Fruit fly (Drosophila melanogaster) whole organism, embryonic: ENCODE measurements around the gene CG33772.

Source experiments
- CG4282 ChIP-seq: fragments of 200-800 bp; sonication (Bioruptor generic); optimal IDR thresholded peaks from 2 replicates; lab custom pipeline; 2016; ENCODE audit warnings: missing biosample characterization, missing genetic modification characterization
- Sox102F ChIP-seq: fragments of 200-800 bp; sonication (Bioruptor generic); optimal IDR thresholded peaks from 2 replicates; lab custom pipeline; 2018; ENCODE audit warnings: missing biosample characterization, mild to moderate bottlenecking, missing genetic modification characterization, moderate library complexity

DNA sequence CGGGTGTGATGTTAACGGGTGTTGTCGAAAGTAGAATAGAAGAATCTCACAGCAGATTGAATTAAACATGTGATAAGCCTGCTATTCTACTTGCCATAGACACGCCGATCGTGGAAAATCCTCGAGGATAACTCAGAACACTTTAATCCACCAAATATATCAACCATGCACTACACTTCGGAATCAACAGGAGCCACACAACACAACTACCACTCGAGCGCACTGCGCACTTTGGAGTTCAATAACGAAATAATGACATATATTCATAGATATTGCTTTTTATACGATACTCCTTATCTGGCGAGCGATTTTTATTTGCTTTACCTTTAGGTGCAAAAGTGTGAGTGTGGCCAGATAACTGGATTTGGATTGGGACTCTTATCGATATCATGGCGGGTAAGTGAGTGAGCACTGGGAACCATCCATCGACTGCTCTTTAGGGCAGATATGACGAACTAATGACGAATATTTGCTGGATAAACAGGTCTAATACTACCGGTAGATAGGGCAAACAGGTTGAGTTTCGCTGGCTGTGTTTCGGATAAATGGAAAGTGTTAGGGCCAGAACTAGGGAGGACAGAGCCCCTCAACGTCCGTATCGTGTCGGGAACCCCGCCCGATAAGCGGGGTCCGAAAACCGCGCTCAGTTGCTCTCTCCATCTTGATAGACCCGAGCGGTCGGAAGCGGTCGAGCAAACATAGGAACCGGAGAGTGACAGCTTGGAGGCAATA, 17.1 kb upstream of the CG33772 start, which contains the start of gene Jhbp6:
- TF ChIP-seq Sox102F (no peak), CG4282 (GFP tag; lab: Kevin White, UChicago) (no peak)
